Worm (Caenorhabditis elegans) whole organism, young adult: ENCODE results near the gene M151.10.

ENCODE experiments used
- B0035.1 ChIP-seq: sonication (generic microtip); optimal IDR thresholded peaks from 2 replicates; lab custom pipeline; 2016; ENCODE audit warnings: missing genetic modification characterization, mild to moderate bottlenecking, missing compliant biosample characterization, missing genotype, missing genetic modification reagents
- B0336.3 ChIP-seq: fragments of 200-800 bp; sonication (Bioruptor generic); IDR thresholded peaks from 2 replicates; pipeline ENCODE4 v1.3.6; 2022; ENCODE audit warnings: missing genetic modification characterization, missing compliant biosample characterization
- C06A6.2 ChIP-seq: fragments of 200-800 bp; sonication (Bioruptor generic); conservative IDR thresholded peaks from 2 replicates; pipeline ENCODE4 v1.3.6; 2022; ENCODE audit warnings: missing genetic modification characterization, missing compliant biosample characterization
- C17E4.6 ChIP-seq: fragments of 200-800 bp; sonication (Bioruptor generic); IDR thresholded peaks from 2 replicates; pipeline ENCODE4 v1.3.6; 2022; ENCODE audit warnings: missing genetic modification reagents, missing genetic modification characterization, missing compliant biosample characterization
- F10E7.11 ChIP-seq: sonication (generic microtip); optimal IDR thresholded peaks from 2 replicates; lab custom pipeline; 2017; ENCODE audit warnings: mild to moderate bottlenecking, missing genetic modification characterization, moderate library complexity, missing compliant biosample characterization
- F22D6.2 ChIP-seq: sonication (generic microtip); optimal IDR thresholded peaks from 2 replicates; lab custom pipeline; 2016; ENCODE audit warnings: mild to moderate bottlenecking, missing genetic modification characterization, missing compliant biosample characterization
- F49E8.2 ChIP-seq: sonication (generic microtip); optimal IDR thresholded peaks from 3 replicates; lab custom pipeline; 2017; ENCODE audit warnings: missing genetic modification characterization, mild to moderate bottlenecking, missing compliant biosample characterization, antibody characterized with exemption, moderate library complexity; ENCODE audit not compliant: insufficient read depth
- K11D2.4 ChIP-seq: fragments of 200-800 bp; sonication (Bioruptor generic); IDR thresholded peaks from 2 replicates; pipeline ENCODE4 v1.3.6; 2022; ENCODE audit warnings: missing genetic modification reagents, missing genetic modification characterization, missing compliant biosample characterization
- T07F8.4 ChIP-seq: sonication (generic microtip); optimal IDR thresholded peaks from 2 replicates; lab custom pipeline; 2016; ENCODE audit warnings: mild to moderate bottlenecking, missing genetic modification characterization, moderate library complexity, missing compliant biosample characterization
- T26A5.8 ChIP-seq: sonication (generic microtip); optimal IDR thresholded peaks from 2 replicates; lab custom pipeline; 2016; ENCODE audit warnings: missing genetic modification characterization, missing compliant biosample characterization
- Y53F4B.3 ChIP-seq: fragments of 200-800 bp; sonication (Bioruptor generic); IDR thresholded peaks from 2 replicates; pipeline ENCODE4 v1.3.6; 2022; ENCODE audit warnings: missing genetic modification reagents, missing genetic modification characterization, missing compliant biosample characterization
- Y95B8A.8 ChIP-seq: fragments of 200-800 bp; sonication (Bioruptor generic); IDR thresholded peaks from 2 replicates; pipeline ENCODE4 v1.3.6; 2022; ENCODE audit warnings: missing genetic modification reagents, missing genetic modification characterization, missing compliant biosample characterization
- aptf-3 ChIP-seq: fragments of 200-800 bp; sonication (Bioruptor generic); IDR thresholded peaks from 2 replicates; pipeline ENCODE4 v1.3.6; 2022; ENCODE audit warnings: missing genetic modification characterization, missing compliant biosample characterization
- atf-7 ChIP-seq: sonication (generic microtip); optimal IDR thresholded peaks from 2 replicates; lab custom pipeline; 2017; ENCODE audit warnings: mild to moderate bottlenecking, missing genetic modification characterization, missing compliant biosample characterization
- attf-6 ChIP-seq: fragments of 200-800 bp; sonication (Bioruptor generic); IDR thresholded peaks from 2 replicates; pipeline ENCODE4 v1.3.6; 2022; ENCODE audit warnings: missing genetic modification reagents, missing genetic modification characterization, missing compliant biosample characterization
- ccch-3 ChIP-seq: fragments of 200-800 bp; sonication (Bioruptor generic); optimal IDR thresholded peaks from 2 replicates; lab custom pipeline; 2018; ENCODE audit warnings: mild to moderate bottlenecking, missing genetic modification characterization, missing compliant biosample characterization
- ceh-100 ChIP-seq: fragments of 200-800 bp; sonication (Bioruptor generic); IDR thresholded peaks from 2 replicates; pipeline ENCODE4 v1.3.6; 2022; ENCODE audit warnings: missing genetic modification reagents, missing genetic modification characterization, missing compliant biosample characterization
- ceh-58 ChIP-seq: fragments of 200-800 bp; sonication (Bioruptor generic); IDR thresholded peaks from 2 replicates; pipeline ENCODE4 v1.3.6; 2022; ENCODE audit warnings: missing genetic modification characterization, missing compliant biosample characterization
- egl-44 ChIP-seq: fragments of 200-800 bp; sonication (Bioruptor generic); IDR thresholded peaks from 2 replicates; pipeline ENCODE4 v1.3.6; 2022; ENCODE audit warnings: missing genetic modification reagents, missing genetic modification characterization, missing compliant biosample characterization
- ekl-4 ChIP-seq: fragments of 200-800 bp; sonication (Bioruptor generic); IDR thresholded peaks from 2 replicates; pipeline ENCODE4 v1.3.6; 2022; ENCODE audit warnings: missing genetic modification reagents, missing genetic modification characterization, missing compliant biosample characterization
- ets-4 ChIP-seq: fragments of 200-800 bp; sonication (Bioruptor generic); optimal IDR thresholded peaks from 2 replicates; lab custom pipeline; 2018; ENCODE audit warnings: mild to moderate bottlenecking, missing genetic modification characterization, missing compliant biosample characterization
- hmg-1.2 ChIP-seq: fragments of 200-800 bp; sonication (Bioruptor generic); IDR thresholded peaks from 2 replicates; pipeline ENCODE4 v1.3.6; 2022; ENCODE audit warnings: missing genetic modification reagents, missing genetic modification characterization, missing compliant biosample characterization
- hrde-1 ChIP-seq: sonication (generic microtip); optimal IDR thresholded peaks from 2 replicates; lab custom pipeline; 2016; ENCODE audit warnings: missing genetic modification characterization, mild to moderate bottlenecking, missing compliant biosample characterization, moderate library complexity, missing genotype, missing genetic modification reagents, borderline replicate concordance
- lin-54 ChIP-seq: fragments of 200-800 bp; sonication (Bioruptor generic); optimal IDR thresholded peaks from 2 replicates; lab custom pipeline; 2018; ENCODE audit warnings: mild to moderate bottlenecking, missing genetic modification characterization, missing compliant biosample characterization
- lsy-27 ChIP-seq: sonication (generic microtip); optimal IDR thresholded peaks from 2 replicates; lab custom pipeline; 2017; ENCODE audit warnings: missing genetic modification characterization, mild to moderate bottlenecking, missing compliant biosample characterization, antibody characterized with exemption, missing genotype, borderline replicate concordance; ENCODE audit not compliant: insufficient read depth
- madf-3 ChIP-seq: fragments of 200-800 bp; sonication (Bioruptor generic); IDR thresholded peaks from 2 replicates; pipeline ENCODE4 v1.3.6; 2022; ENCODE audit warnings: missing genetic modification reagents, missing genetic modification characterization, missing compliant biosample characterization
- nfya-1 ChIP-seq: sonication (generic microtip); optimal IDR thresholded peaks from 2 replicates; lab custom pipeline; 2017; ENCODE audit warnings: antibody characterized with exemption, missing compliant biosample characterization, missing genetic modification characterization, borderline replicate concordance; ENCODE audit not compliant: insufficient read depth
- nhr-120 ChIP-seq: fragments of 200-800 bp; sonication (Bioruptor generic); IDR thresholded peaks from 2 replicates; pipeline ENCODE4 v1.3.6; 2022; ENCODE audit warnings: missing genetic modification characterization, missing compliant biosample characterization
- snpc-1.3 ChIP-seq: sonication (generic microtip); optimal IDR thresholded peaks from 2 replicates; lab custom pipeline; 2017; ENCODE audit warnings: missing genetic modification characterization, mild to moderate bottlenecking, missing compliant biosample characterization, antibody characterized with exemption, moderate library complexity, missing genotype, missing genetic modification reagents; ENCODE audit not compliant: insufficient read depth
- snpc-3.4 ChIP-seq: sonication (generic microtip); optimal IDR thresholded peaks from 2 replicates; lab custom pipeline; 2017; ENCODE audit warnings: missing genetic modification characterization, mild to moderate bottlenecking, missing compliant biosample characterization, antibody characterized with exemption, moderate library complexity, missing genotype, missing genetic modification reagents
- sptf-2 ChIP-seq: fragments of 200-800 bp; sonication (Bioruptor generic); optimal IDR thresholded peaks from 2 replicates; lab custom pipeline; 2018; ENCODE audit warnings: mild to moderate bottlenecking, missing genetic modification characterization, missing compliant biosample characterization
- tbp1 ChIP-seq: fragments of 200-800 bp; sonication (Bioruptor generic); optimal IDR thresholded peaks from 2 replicates; lab custom pipeline; 2018; ENCODE audit warnings: mild to moderate bottlenecking, missing genetic modification characterization, missing compliant biosample characterization
- unc-130 ChIP-seq: sonication (generic microtip); optimal IDR thresholded peaks from 2 replicates; lab custom pipeline; 2016; ENCODE audit warnings: missing genetic modification reagents, missing genetic modification characterization, missing compliant biosample characterization
- zfh-2 ChIP-seq: fragments of 200-800 bp; sonication (Bioruptor generic); conservative IDR thresholded peaks from 2 replicates; pipeline ENCODE4 v1.3.6; 2022; ENCODE audit warnings: missing genetic modification reagents, missing genetic modification characterization, missing compliant biosample characterization
- ztf-18 ChIP-seq: sonication (generic microtip); optimal IDR thresholded peaks from 2 replicates; lab custom pipeline; 2016; ENCODE audit warnings: missing genotype, mild to moderate bottlenecking, missing genetic modification characterization, missing compliant biosample characterization
- ztf-25 ChIP-seq: fragments of 200-800 bp; sonication (Bioruptor generic); IDR thresholded peaks from 2 replicates; pipeline ENCODE4 v1.3.6; 2022; ENCODE audit warnings: missing genetic modification reagents, missing genetic modification characterization, missing compliant biosample characterization
- ztf-3 ChIP-seq: fragments of 200-800 bp; sonication (Bioruptor generic); optimal IDR thresholded peaks from 2 replicates; lab custom pipeline; 2018; ENCODE audit warnings: mild to moderate bottlenecking, missing genetic modification characterization, missing compliant biosample characterization
- ztf-6 ChIP-seq: fragments of 200-800 bp; sonication (Bioruptor generic); IDR thresholded peaks from 2 replicates; pipeline ENCODE4 v1.3.6; 2022; ENCODE audit warnings: missing genetic modification reagents, missing genetic modification characterization, missing compliant biosample characterization

Gene M151.10

DNA sequence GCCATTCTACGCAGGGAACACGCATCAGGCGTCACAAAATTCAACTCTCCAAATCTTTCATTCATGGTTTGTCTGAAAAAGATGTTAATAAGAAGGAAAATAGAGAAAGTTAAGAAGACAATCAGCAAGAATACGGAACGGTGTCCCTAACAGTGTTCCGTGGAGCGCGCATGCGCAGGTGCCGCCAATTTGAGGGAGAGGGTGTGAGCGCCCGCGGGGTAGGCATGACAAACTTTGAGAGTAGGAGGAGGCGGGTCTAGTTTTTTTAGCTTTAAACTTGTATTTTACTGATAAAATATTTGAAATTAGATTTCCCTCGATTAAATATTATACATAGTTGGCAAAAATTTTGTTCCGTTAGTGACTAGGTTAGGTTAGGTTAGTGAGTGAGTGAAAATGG lies 40.3 kb upstream of the M151.10 start (continued):
- TF ChIP-seq T07F8.4 (tag; lab: Kevin White, UChicago) (no peak), madf-3 (GFP tag; lab: Robert Waterston, UW) (no peak), ztf-3 (GFP tag; lab: Kevin White, UChicago) (no peak)

DNA sequence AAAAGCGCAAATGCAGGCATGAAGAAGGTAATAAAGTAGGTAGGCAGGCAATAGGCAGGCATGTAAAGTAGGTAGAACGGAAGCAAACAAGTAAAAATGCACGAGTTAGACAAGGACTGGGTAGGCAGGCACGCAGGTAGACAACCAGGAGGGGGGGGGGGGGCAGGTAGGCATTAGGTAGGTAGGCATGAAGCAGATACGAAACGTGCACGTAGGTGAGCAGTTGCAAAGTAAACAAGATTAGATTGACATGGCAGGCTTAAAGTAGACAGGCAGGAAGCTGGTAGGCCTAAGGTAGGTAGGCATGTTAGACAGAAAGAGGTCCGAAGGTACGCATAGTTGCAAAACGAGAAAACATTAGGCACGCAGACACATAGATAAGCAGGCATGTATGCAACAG lies 38.9 kb upstream of the M151.10 start:
- TF ChIP-seq T07F8.4 (tag; lab: Kevin White, UChicago) (no peak), ceh-58 (no peak)

DNA sequence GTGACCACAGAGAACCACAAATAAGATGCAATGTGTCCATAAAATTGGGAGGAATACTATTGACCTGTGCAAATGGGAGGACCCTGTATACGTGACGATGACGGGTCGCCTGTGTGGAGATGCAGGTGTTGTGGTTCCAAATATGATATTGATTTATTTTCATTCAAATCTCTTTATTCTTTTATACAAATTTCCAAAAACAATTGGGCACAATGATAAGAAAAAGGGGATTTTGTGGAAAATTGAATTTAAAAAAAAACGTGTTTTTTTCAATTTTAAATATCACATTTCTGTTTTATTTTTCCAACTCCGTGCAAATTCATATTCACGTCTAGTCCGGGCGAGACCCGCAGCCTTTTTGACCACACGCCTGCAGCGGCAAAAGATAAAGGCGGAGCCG lies 35.1 kb upstream of the M151.10 start, which contains the start of gene F19B10.2:
F19B10.2 (plus strand) TSS at position 301 of the 400 bp plus-strand sequence.
- no peak for TF ChIP-seq F10E7.11 (tag; lab: Kevin White, UChicago)
- no peak for TF ChIP-seq hmg-1.2 (GFP tag; lab: Robert Waterston, UW)
- no peak for TF ChIP-seq ets-4 (GFP tag; lab: Kevin White, UChicago)
- no peak for TF ChIP-seq B0035.1 (tag; lab: Kevin White, UChicago)
- no peak for TF ChIP-seq Y95B8A.8
- no peak for TF ChIP-seq tbp1 (GFP tag; lab: Kevin White, UChicago)
- no peak for TF ChIP-seq ztf-25 (GFP tag; lab: Robert Waterston, UW)
- TF ChIP-seq atf-7 (tag; lab: Kevin White, UChicago), result no peak
- TF ChIP-seq lin-54 (GFP tag; lab: Kevin White, UChicago), result no peak
- TF ChIP-seq B0336.3 (GFP tag; lab: Robert Waterston, UW), result no peak
- TF ChIP-seq attf-6 (GFP tag; lab: Robert Waterston, UW), result no peak

DNA sequence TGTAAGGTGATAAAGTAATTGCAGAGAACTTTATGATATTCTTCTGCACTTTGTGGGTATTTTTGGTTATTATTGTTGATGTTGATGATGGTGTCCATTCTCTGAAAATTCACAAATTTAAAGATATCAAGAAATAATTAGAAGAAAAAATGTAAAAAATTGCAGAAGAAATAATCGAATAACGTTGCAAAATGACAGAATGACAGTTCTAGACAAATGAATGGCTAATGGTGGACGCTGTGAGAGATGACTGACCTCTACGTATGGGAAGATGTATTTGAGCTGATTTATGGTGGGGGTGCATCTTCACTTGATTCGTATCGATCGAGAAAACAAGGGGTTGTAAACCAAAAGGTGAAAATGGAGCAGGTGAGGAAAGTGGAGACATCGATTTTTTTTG lies 33.4 kb upstream of the M151.10 start, which contains the start of gene sea-1:
sea-1 (minus strand) TSS at position 101 of the 400 bp plus-strand sequence.
- no peak for TF ChIP-seq aptf-3
- TF ChIP-seq lsy-27 (tag; lab: Kevin White, UChicago), result no peak
- no peak for TF ChIP-seq F22D6.2 (tag; lab: Kevin White, UChicago)
- no peak for TF ChIP-seq T26A5.8
- no peak for TF ChIP-seq C06A6.2 (GFP tag; lab: Robert Waterston, UW)
- TF ChIP-seq sptf-2 (GFP tag; lab: Kevin White, UChicago), result no peak
- TF ChIP-seq snpc-1.3 (tag; lab: Kevin White, UChicago), result no peak
- TF ChIP-seq ztf-18, result no peak
- no peak for TF ChIP-seq ztf-6 (GFP tag; lab: Robert Waterston, UW)
- TF ChIP-seq unc-130 (GFP tag; lab: Kevin White, UChicago), result no peak
- no peak for TF ChIP-seq ztf-3 (GFP tag; lab: Kevin White, UChicago)
- TF ChIP-seq nhr-120 (GFP tag; lab: Robert Waterston, UW), result no peak
- no peak for TF ChIP-seq snpc-3.4 (tag; lab: Kevin White, UChicago)
- no peak for TF ChIP-seq nfya-1 (tag; lab: Kevin White, UChicago)
- no peak for TF ChIP-seq lin-54 (GFP tag; lab: Kevin White, UChicago)
- TF ChIP-seq Y53F4B.3 (GFP tag; lab: Robert Waterston, UW), result no peak
- TF ChIP-seq egl-44 (GFP tag; lab: Robert Waterston, UW), result no peak
- no peak for TF ChIP-seq zfh-2 (GFP tag; lab: Robert Waterston, UW)

DNA sequence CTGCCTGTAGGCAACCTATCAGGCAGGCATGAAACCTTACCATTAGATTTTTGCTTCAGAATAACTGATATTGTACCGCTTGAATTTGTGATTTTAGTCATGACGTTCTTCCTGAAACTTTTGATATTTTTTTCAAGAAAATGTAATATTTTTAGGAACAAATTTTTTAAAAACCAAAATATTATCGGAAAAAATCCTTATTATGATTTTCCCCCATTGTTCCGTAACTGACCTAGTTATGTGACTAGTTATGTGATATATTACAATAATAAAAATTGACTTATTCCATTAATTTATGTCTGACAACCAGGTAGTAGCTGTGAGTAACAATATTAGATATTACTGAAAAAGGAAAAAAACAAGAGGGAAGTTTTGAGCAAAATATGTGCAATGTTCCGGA lies 30.9 kb upstream of the M151.10 start, which contains the start of gene srx-98:
srx-98 (minus strand) TSS at position 101 of the 400 bp plus-strand sequence.
- TF ChIP-seq hrde-1 (tag; lab: Kevin White, UChicago) (no peak), attf-6 (GFP tag; lab: Robert Waterston, UW) (no peak), ceh-100 (GFP tag; lab: Robert Waterston, UW) (no peak), F49E8.2 (tag; lab: Kevin White, UChicago) (no peak), C17E4.6 (GFP tag; lab: Robert Waterston, UW) (no peak), K11D2.4 (GFP tag; lab: Robert Waterston, UW) (no peak), ekl-4 (GFP tag; lab: Robert Waterston, UW) (no peak), ccch-3 (GFP tag; lab: Kevin White, UChicago) (no peak), tbp1 (GFP tag; lab: Kevin White, UChicago) (no peak)
